Fruit fly (Drosophila melanogaster): ENCODE measurements around the gene CG6144.

Gene CG6144

dm6 chr2L:10468388-10468787, 20.1 kb upstream of the CG6144 start (continued):
- no peak for TF ChIP-seq zen (tag; optimal IDR thresholded peaks at IDR 0.05)
- peak; percentile 43 for TF ChIP-seq Hmr (GFP tag; optimal IDR thresholded peaks at IDR 0.05)
- TF ChIP-seq CG11093 (GFP tag; IDR thresholded peaks at IDR 0.05): no peak
- TF ChIP-seq salm (tag; optimal IDR thresholded peaks at IDR 0.05): peak; percentile 11
- no peak for TF ChIP-seq fd102C (GFP tag; optimal IDR thresholded peaks at IDR 0.05)
- TF ChIP-seq CG10147 (GFP tag; optimal IDR thresholded peaks at IDR 0.05): peak; percentile 41
- TF ChIP-seq Lhr (GFP tag; optimal IDR thresholded peaks at IDR 0.05): no peak
- TF ChIP-seq Nf-YC (tag; optimal IDR thresholded peaks at IDR 0.05): peak; percentile 35
- TF ChIP-seq Rx (GFP tag; IDR thresholded peaks at IDR 0.05): 0 out of 2 replicates have a peak, but pooled peaks have one; percentile 39
- no peak for TF ChIP-seq CrebB (tag; optimal IDR thresholded peaks at IDR 0.05)
- TF ChIP-seq wdn (GFP tag; IDR thresholded peaks at IDR 0.05): no peak
- no peak for TF ChIP-seq lov (optimal IDR thresholded peaks at IDR 0.05)
- TF ChIP-seq lov (GFP tag; IDR thresholded peaks at IDR 0.05): no peak
- no peak for TF ChIP-seq pan (optimal IDR thresholded peaks at IDR 0.05)
- TF ChIP-seq pan (GFP tag; optimal IDR thresholded peaks at IDR 0.05 in 1 of 2, IDR thresholded peaks at IDR 0.05 in 1 of 2): peak in 1 of 2 experiments; percentile 71
- TF ChIP-seq CG1024 (GFP tag; IDR thresholded peaks at IDR 0.05): peak; percentile 21; the same call in 1 of the 2 replicates
- peak; percentile 79 for TF ChIP-seq lab (GFP tag; optimal IDR thresholded peaks at IDR 0.05)
- peak; percentile 28; the same call in 1 of the 2 replicates for TF ChIP-seq bowl (GFP tag; IDR thresholded peaks at IDR 0.05)
- TF ChIP-seq Sox100B (GFP tag; optimal IDR thresholded peaks at IDR 0.05): peak; percentile 23
- no peak for TF ChIP-seq CG10565 (GFP tag; optimal IDR thresholded peaks at IDR 0.05)
- TF ChIP-seq CG2889 (GFP tag; IDR thresholded peaks at IDR 0.05): 0 out of 3 replicates have a peak, but pooled peaks have one; percentile 45
- no peak for TF ChIP-seq disco-r (GFP tag; optimal IDR thresholded peaks at IDR 0.05)
- TF ChIP-seq CG2202 (tag; optimal IDR thresholded peaks at IDR 0.05): no peak
- TF ChIP-seq E2f1 (GFP tag; IDR thresholded peaks at IDR 0.05): peak; percentile 57
- no peak for TF ChIP-seq Dfd (GFP tag; optimal IDR thresholded peaks at IDR 0.05)
- TF ChIP-seq dimm (GFP tag; IDR thresholded peaks at IDR 0.05): no peak
- TF ChIP-seq CG12744 (GFP tag; optimal IDR thresholded peaks at IDR 0.05): no peak
- no peak for TF ChIP-seq CG3726 (GFP tag; IDR thresholded peaks at IDR 0.05)
- TF ChIP-seq fd64A (GFP tag; optimal IDR thresholded peaks at IDR 0.05): no peak
- TF ChIP-seq chm (GFP tag; IDR thresholded peaks at IDR 0.05): 0 out of 2 replicates have a peak, but pooled peaks have one; percentile 55
- TF ChIP-seq CG12299 (tag; optimal IDR thresholded peaks at IDR 0.05): no peak
- no peak for TF ChIP-seq Hand (GFP tag; optimal IDR thresholded peaks at IDR 0.05)
- no peak for TF ChIP-seq unc-4 (GFP tag; IDR thresholded peaks at IDR 0.05; ENCODE audit: partially characterized antibody)
- TF ChIP-seq CG10209 (GFP tag; optimal IDR thresholded peaks at IDR 0.05): peak; percentile 39
- TF ChIP-seq sens (GFP tag): peak; percentile 63
- TF ChIP-seq CG4617 (GFP tag; optimal IDR thresholded peaks at IDR 0.05; ENCODE audit: borderline replicate concordance): no peak
- no peak for TF ChIP-seq pum (GFP tag; optimal IDR thresholded peaks at IDR 0.05)
- peak; percentile 44 for TF ChIP-seq CG4820 (GFP tag; optimal IDR thresholded peaks at IDR 0.05)
- no peak for TF ChIP-seq eyg (GFP tag; optimal IDR thresholded peaks at IDR 0.05)
- TF ChIP-seq bbx (GFP tag; IDR thresholded peaks at IDR 0.05; ENCODE audit: partially characterized antibody): no peak
- no peak for TF ChIP-seq cas (GFP tag; IDR thresholded peaks at IDR 0.05)
- TF ChIP-seq aop (GFP tag; IDR thresholded peaks at IDR 0.05): 0 out of 2 replicates have a peak, but pooled peaks have one; percentile 43
- peak; percentile 20 for TF ChIP-seq org-1 (GFP tag; optimal IDR thresholded peaks at IDR 0.05)
- peak; percentile 18 to 71 for TF ChIP-seq dpn (GFP tag; optimal IDR thresholded peaks at IDR 0.05)
- TF ChIP-seq pfk (GFP tag; optimal IDR thresholded peaks at IDR 0.05): no peak
- TF ChIP-seq MTF-1 (GFP tag; optimal IDR thresholded peaks at IDR 0.05; ENCODE audit: borderline replicate concordance): no peak
- TF ChIP-seq Ada2b (GFP tag; IDR thresholded peaks at IDR 0.05): peak; percentile 43; the same call in 1 of the 2 replicates
- no peak for TF ChIP-seq CG31388 (GFP tag; optimal IDR thresholded peaks at IDR 0.05)
- peak; percentile 45; the same call in 1 of the 3 replicates for TF ChIP-seq gce (GFP tag; IDR thresholded peaks at IDR 0.05)
- TF ChIP-seq hkb (optimal IDR thresholded peaks at IDR 0.05): no peak
- peak; percentile 65 for TF ChIP-seq hkb (GFP tag; IDR thresholded peaks at IDR 0.05)
- no peak for TF ChIP-seq Elba2 (GFP tag; optimal IDR thresholded peaks at IDR 0.05)

Data from whole organism, embryonic.